Worm (Caenorhabditis elegans) whole organism, early embryonic: ENCODE measurements around the gene xnd-1.

Source experiments
- B0310.2 ChIP-seq: sonication (generic microtip); optimal IDR thresholded peaks from 2 replicates; lab custom pipeline; 2016; ENCODE audit warnings: mild to moderate bottlenecking, missing genetic modification characterization, missing compliant biosample characterization
- F13C5.2 ChIP-seq: sonication (generic microtip); optimal IDR thresholded peaks from 2 replicates; lab custom pipeline; 2017; ENCODE audit warnings: mild to moderate bottlenecking, missing genetic modification characterization, inconsistent platforms, missing compliant biosample characterization
- aly-1 ChIP-seq: sonication (generic microtip); optimal IDR thresholded peaks from 2 replicates; lab custom pipeline; 2016; ENCODE audit warnings: missing genetic modification characterization, missing compliant biosample characterization
- ama-1 ChIP-seq: fragments of 150-350 bp; optimal IDR thresholded peaks from 2 replicates; lab custom pipeline; 2014
- ceh-13 ChIP-seq: fragments of 200-800 bp; sonication (Bioruptor generic); optimal IDR thresholded peaks from 2 replicates; lab custom pipeline; 2018; ENCODE audit warnings: mild to moderate bottlenecking, missing genetic modification characterization, missing compliant biosample characterization
- ceh-36 ChIP-seq: sonication (generic microtip); optimal IDR thresholded peaks from 2 replicates; lab custom pipeline; 2016; ENCODE audit warnings: missing genetic modification characterization, inconsistent platforms, missing compliant biosample characterization
- ets-7 ChIP-seq: sonication (generic microtip); optimal IDR thresholded peaks from 2 replicates; lab custom pipeline; 2016; ENCODE audit warnings: missing genotype, missing genetic modification characterization, missing compliant biosample characterization
- flt-1 ChIP-seq: fragments of 200-800 bp; sonication (Bioruptor generic); IDR thresholded peaks from 2 replicates; pipeline ENCODE4 v1.3.6; 2022; ENCODE audit warnings: missing genetic modification characterization, missing compliant biosample characterization
- hmbx-1 ChIP-seq: sonication (generic microtip); optimal IDR thresholded peaks from 2 replicates; lab custom pipeline; 2016; ENCODE audit warnings: mild to moderate bottlenecking, missing genetic modification characterization, missing compliant biosample characterization
- hmg-4 ChIP-seq: fragments of 200-800 bp; sonication (Bioruptor generic); optimal IDR thresholded peaks from 2 replicates; lab custom pipeline; 2018; ENCODE audit warnings: mild to moderate bottlenecking, missing genetic modification characterization, missing compliant biosample characterization
- hnd-1 ChIP-seq: sonication (generic microtip); optimal IDR thresholded peaks from 2 replicates; lab custom pipeline; 2016; ENCODE audit warnings: missing genetic modification characterization, missing compliant biosample characterization
- pes-1 ChIP-seq: fragments of 200-800 bp; sonication (Bioruptor generic); IDR thresholded peaks from 2 replicates; pipeline ENCODE4 v1.3.6; 2022; ENCODE audit warnings: missing genetic modification reagents, missing genetic modification characterization, missing compliant biosample characterization
- scrt-1 ChIP-seq: fragments of 200-800 bp; sonication (Bioruptor generic); IDR thresholded peaks from 2 replicates; pipeline ENCODE4 v1.3.6; 2022; ENCODE audit warnings: missing genetic modification characterization, missing compliant biosample characterization
- sea-1 ChIP-seq: fragments of 200-800 bp; sonication (Bioruptor generic); conservative IDR thresholded peaks from 2 replicates; pipeline ENCODE4 v1.3.6; 2022; ENCODE audit warnings: missing genetic modification characterization, missing compliant biosample characterization
- tbx-11 ChIP-seq: fragments of 200-800 bp; sonication (Bioruptor generic); IDR thresholded peaks from 2 replicates; pipeline ENCODE4 v1.3.6; 2022; ENCODE audit warnings: missing genetic modification characterization, missing compliant biosample characterization
- tbx-37 ChIP-seq: fragments of 200-800 bp; sonication (Bioruptor generic); conservative IDR thresholded peaks from 2 replicates; pipeline ENCODE4 v1.3.6; 2022; ENCODE audit warnings: missing genetic modification reagents, missing genetic modification characterization, missing compliant biosample characterization
- tra-4 ChIP-seq: sonication (generic microtip); optimal IDR thresholded peaks from 2 replicates; lab custom pipeline; 2017; ENCODE audit warnings: missing genetic modification characterization, missing compliant biosample characterization

The xnd-1 gene

ce11 chrIII:5566496-5566895 lies 37.8 kb upstream of the xnd-1 start:
- TF ChIP-seq pes-1 (GFP tag; lab: Robert Waterston, UW) (no peak), hmbx-1 (tag; lab: Kevin White, UChicago) (no peak), B0310.2 (tag; lab: Kevin White, UChicago) (no peak), ceh-13 (GFP tag; lab: Kevin White, UChicago) (no peak)

ce11 chrIII:5568265-5568664 lies 36.0 kb upstream of the xnd-1 start:
- TF ChIP-seq pes-1 (GFP tag; lab: Robert Waterston, UW): no peak
- no peak for TF ChIP-seq hmbx-1 (tag; lab: Kevin White, UChicago)
- TF ChIP-seq ceh-13 (GFP tag; lab: Kevin White, UChicago): no peak

- no peak for TF ChIP-seq tbx-11 (GFP tag; lab: Robert Waterston, UW)
- no peak for TF ChIP-seq hmg-4 (GFP tag; lab: Kevin White, UChicago)
- TF ChIP-seq ama-1 (lab: Kevin White, UChicago): no peak
- no peak for TF ChIP-seq aly-1 (tag; lab: Kevin White, UChicago)
- no peak for TF ChIP-seq B0310.2 (tag; lab: Kevin White, UChicago)
- TF ChIP-seq tbx-37: no peak
- no peak for TF ChIP-seq flt-1 (GFP tag; lab: Robert Waterston, UW)
- TF ChIP-seq pes-1 (GFP tag; lab: Robert Waterston, UW): no peak
- no peak for TF ChIP-seq ceh-36 (tag; lab: Kevin White, UChicago)
- no peak for TF ChIP-seq tra-4 (tag; lab: Kevin White, UChicago)
- TF ChIP-seq ets-7 (tag; lab: Kevin White, UChicago): no peak
- TF ChIP-seq scrt-1 (GFP tag; lab: Robert Waterston, UW): no peak
- TF ChIP-seq hnd-1: no peak
- no peak for TF ChIP-seq ceh-13 (GFP tag; lab: Kevin White, UChicago)
- no peak for TF ChIP-seq F13C5.2
- no peak for TF ChIP-seq hmbx-1 (tag; lab: Kevin White, UChicago)
- TF ChIP-seq sea-1: no peak
Measured at ce11 chrIII:5568679-5569078, 35.6 kb upstream of the xnd-1 start, which contains the start of gene nspb-12. Gene nspb-12 (minus strand): TSS chrIII:5568779.

ce11 chrIII:5570814-5571443 lies 33.3 kb upstream of the xnd-1 start:
- no peak for TF ChIP-seq hnd-1
- no peak for TF ChIP-seq sea-1
- no peak for TF ChIP-seq B0310.2 (tag; lab: Kevin White, UChicago)

ce11 chrIII:5572806-5573205 lies 31.5 kb upstream of the xnd-1 start:
- TF ChIP-seq F13C5.2: no peak
- no peak for TF ChIP-seq aly-1 (tag; lab: Kevin White, UChicago)
- TF ChIP-seq tbx-11 (GFP tag; lab: Robert Waterston, UW): no peak
- TF ChIP-seq tbx-37: no peak
- TF ChIP-seq hmg-4 (GFP tag; lab: Kevin White, UChicago): no peak
- no peak for TF ChIP-seq ceh-36 (tag; lab: Kevin White, UChicago)
- no peak for TF ChIP-seq ama-1 (lab: Kevin White, UChicago)
- no peak for TF ChIP-seq scrt-1 (GFP tag; lab: Robert Waterston, UW)
- TF ChIP-seq ceh-13 (GFP tag; lab: Kevin White, UChicago): no peak
- no peak for TF ChIP-seq ets-7 (tag; lab: Kevin White, UChicago)
- TF ChIP-seq flt-1 (GFP tag; lab: Robert Waterston, UW): no peak
- TF ChIP-seq hnd-1: no peak
- no peak for TF ChIP-seq tra-4 (tag; lab: Kevin White, UChicago)
- TF ChIP-seq sea-1: no peak
- TF ChIP-seq B0310.2 (tag; lab: Kevin White, UChicago): no peak

ce11 chrIII:5573694-5574093 lies 30.6 kb upstream of the xnd-1 start, which contains the start of gene molo-1:
Gene molo-1 (plus strand): TSS chrIII:5573994.
- TF ChIP-seq scrt-1 (GFP tag; lab: Robert Waterston, UW): no peak
- TF ChIP-seq tbx-37: no peak
- TF ChIP-seq flt-1 (GFP tag; lab: Robert Waterston, UW): no peak
- no peak for TF ChIP-seq pes-1 (GFP tag; lab: Robert Waterston, UW)
- TF ChIP-seq ets-7 (tag; lab: Kevin White, UChicago): no peak
- no peak for TF ChIP-seq B0310.2 (tag; lab: Kevin White, UChicago)
- TF ChIP-seq hnd-1: no peak
- no peak for TF ChIP-seq F13C5.2
- TF ChIP-seq sea-1: no peak
- no peak for TF ChIP-seq ceh-36 (tag; lab: Kevin White, UChicago)
- no peak for TF ChIP-seq hmbx-1 (tag; lab: Kevin White, UChicago)
- no peak for TF ChIP-seq tra-4 (tag; lab: Kevin White, UChicago)
- no peak for TF ChIP-seq hmg-4 (GFP tag; lab: Kevin White, UChicago)
- TF ChIP-seq ama-1 (lab: Kevin White, UChicago): no peak

- TF ChIP-seq ama-1 (lab: Kevin White, UChicago): no peak
Measured at ce11 chrIII:5581049-5581448, 23.2 kb upstream of the xnd-1 start, which contains the start of gene F56D2.5. Gene F56D2.5 (minus strand): TSS chrIII:5581419.

ce11 chrIII:5582766-5583165 lies 21.5 kb upstream of the xnd-1 start, which contains the start of the genes F56D2.8 and uev-2:
Gene F56D2.8 (minus strand): TSS chrIII:5582866.
Gene uev-2 (plus strand): TSS chrIII:5583125.
- TF ChIP-seq hmbx-1 (tag; lab: Kevin White, UChicago): no peak
- no peak for TF ChIP-seq ama-1 (lab: Kevin White, UChicago)
- no peak for TF ChIP-seq hmg-4 (GFP tag; lab: Kevin White, UChicago)
- no peak for TF ChIP-seq ceh-36 (tag; lab: Kevin White, UChicago)
- TF ChIP-seq ceh-13 (GFP tag; lab: Kevin White, UChicago): no peak
- TF ChIP-seq tbx-11 (GFP tag; lab: Robert Waterston, UW): no peak
- no peak for TF ChIP-seq scrt-1 (GFP tag; lab: Robert Waterston, UW)
- no peak for TF ChIP-seq flt-1 (GFP tag; lab: Robert Waterston, UW)
- no peak for TF ChIP-seq aly-1 (tag; lab: Kevin White, UChicago)
- no peak for TF ChIP-seq tra-4 (tag; lab: Kevin White, UChicago)
- no peak for TF ChIP-seq tbx-37
- TF ChIP-seq ets-7 (tag; lab: Kevin White, UChicago): no peak
- no peak for TF ChIP-seq hnd-1
- TF ChIP-seq F13C5.2: no peak
- TF ChIP-seq pes-1 (GFP tag; lab: Robert Waterston, UW): no peak
- no peak for TF ChIP-seq sea-1
- no peak for TF ChIP-seq B0310.2 (tag; lab: Kevin White, UChicago)
